Fruit fly (Drosophila melanogaster): ENCODE measurements around the gene CG31495.

DNA sequence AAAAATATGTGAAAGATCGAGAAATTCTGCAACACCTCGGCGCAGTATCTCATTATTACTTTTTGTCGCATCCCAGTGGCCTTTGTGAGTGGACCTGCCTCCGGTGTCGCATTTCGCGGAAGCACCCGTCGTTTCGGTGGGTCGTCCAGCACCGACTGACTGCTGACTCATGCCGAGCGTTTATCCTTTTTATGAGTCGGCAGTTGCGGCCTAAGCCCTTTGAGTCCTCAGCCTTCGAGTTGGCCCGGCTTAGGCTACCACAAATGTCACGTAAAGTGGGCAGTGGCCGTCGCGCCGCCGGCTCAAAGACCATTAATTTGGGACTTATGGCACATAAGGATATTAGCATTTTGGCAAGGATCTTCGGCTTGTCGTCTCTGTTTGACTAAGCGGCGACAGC is 28.0 kb downstream of the CG31495 start:
- TF ChIP-seq lola (GFP tag; optimal IDR thresholded peaks at IDR 0.05) (no peak), Dif (GFP tag; optimal IDR thresholded peaks at IDR 0.05; ENCODE audit: partially characterized antibody) (no peak), fru (GFP tag; optimal IDR thresholded peaks at IDR 0.05) (no peak), tai (GFP tag; optimal IDR thresholded peaks at IDR 0.05) (no peak), woc (GFP tag; optimal IDR thresholded peaks at IDR 0.05) (no peak)

All from whole organism, wandering third instar larva.